Fruit fly (Drosophila melanogaster) Kc167 (cell line): ENCODE measurements around the gene Acp76A.

Experiments used
- Myc ChIP-seq: fragments of >200 bp; optimal IDR thresholded peaks from 2 replicates; lab custom pipeline; 2017; ENCODE audit warnings: missing external identifiers
- Sin3A ChIP-seq: fragments of >200 bp; optimal IDR thresholded peaks from 2 replicates; lab custom pipeline; 2018; ENCODE audit warnings: missing external identifiers
- h ChIP-seq: fragments of >200 bp; optimal IDR thresholded peaks from 3 replicates; lab custom pipeline; 2018; ENCODE audit warnings: missing external identifiers
- insv ChIP-seq: fragments of >200 bp; optimal IDR thresholded peaks from 3 replicates; lab custom pipeline; 2018; ENCODE audit warnings: missing external identifiers
- psq ChIP-seq: fragments of >200 bp; optimal IDR thresholded peaks from 2 replicates; lab custom pipeline; 2017; ENCODE audit warnings: missing external identifiers
- ttk ChIP-seq: sonication (Bioruptor generic); optimal IDR thresholded peaks from 2 replicates; lab custom pipeline; 2017; ENCODE audit warnings: missing external identifiers

- TF ChIP-seq psq (lab: Kevin White, UChicago) (no peak), Sin3A (lab: Kevin White, UChicago) (no peak), h (no peak), insv (no peak), ttk (no peak), Myc (lab: Kevin White, UChicago) (no peak)
These were observed 9.3 kb downstream of the Acp76A start for dm6 chr3L:19042501-19042900.
